Fruit fly (Drosophila melanogaster) whole organism, prepupa: ENCODE results near the gene CG42390.
A peak's percentile ranks its signal among the peaks of the same experiment; 100 is the strongest.

Experiments
- Blimp-1 ChIP-seq: fragments of 200-800 bp; sonication (Bioruptor generic); optimal IDR thresholded peaks from 3 replicates; lab custom pipeline; 2017; ENCODE audit warnings: missing biosample characterization, missing genetic modification characterization, mild to moderate bottlenecking, moderate library complexity, missing genetic modification reagents
- CG10631 ChIP-seq: fragments of 200-800 bp; sonication (Bioruptor generic); optimal IDR thresholded peaks from 2 replicates; lab custom pipeline; 2016; ENCODE audit warnings: missing biosample characterization, missing genetic modification characterization
- CG11294 ChIP-seq: fragments of 200-800 bp; sonication (Bioruptor generic); IDR thresholded peaks from 2 replicates; pipeline ENCODE4 v1.3.6; 2022; ENCODE audit warnings: missing biosample characterization, missing genetic modification characterization
- CG11762 ChIP-seq: fragments of 200-800 bp; sonication (Bioruptor generic); optimal IDR thresholded peaks from 3 replicates; lab custom pipeline; 2016; ENCODE audit warnings: missing biosample characterization, missing genetic modification characterization; ENCODE audit not compliant: insufficient read depth
- CG1621 ChIP-seq: fragments of 200-800 bp; sonication (Bioruptor generic); optimal IDR thresholded peaks from 3 replicates; lab custom pipeline; 2018; ENCODE audit warnings: missing biosample characterization, mild to moderate bottlenecking, missing genetic modification characterization
- CG3032 ChIP-seq: fragments of 200-800 bp; optimal IDR thresholded peaks from 2 replicates; lab custom pipeline; 2019; ENCODE audit warnings: missing biosample characterization, mild to moderate bottlenecking, missing genetic modification characterization, moderate library complexity
- CG31627 ChIP-seq: fragments of 200-800 bp; sonication (Bioruptor generic); optimal IDR thresholded peaks from 3 replicates; lab custom pipeline; 2016; ENCODE audit warnings: missing biosample characterization, missing genetic modification characterization
- CG32006 ChIP-seq: fragments of 200-800 bp; sonication (Bioruptor generic); optimal IDR thresholded peaks from 3 replicates; lab custom pipeline; 2017; ENCODE audit warnings: missing biosample characterization, mild to moderate bottlenecking, missing genetic modification characterization
- CG34406 ChIP-seq: fragments of 200-800 bp; sonication (Bioruptor generic); optimal IDR thresholded peaks from 3 replicates; lab custom pipeline; 2016; ENCODE audit warnings: missing biosample characterization, missing genetic modification characterization
- CG3919 ChIP-seq: fragments of 200-800 bp; sonication (Bioruptor generic); optimal IDR thresholded peaks from 3 replicates; lab custom pipeline; 2016; ENCODE audit warnings: missing biosample characterization, missing genetic modification characterization
- CG4318 ChIP-seq: fragments of 200-800 bp; sonication (Bioruptor generic); optimal IDR thresholded peaks from 3 replicates; lab custom pipeline; 2017; ENCODE audit warnings: missing biosample characterization, mild to moderate bottlenecking, missing genetic modification characterization
- CG6163 ChIP-seq: fragments of 200-800 bp; sonication (Bioruptor generic); IDR thresholded peaks from 3 replicates; pipeline ENCODE4 v1.3.6; 2022; ENCODE audit warnings: missing biosample characterization, missing genetic modification characterization
- CG6792 ChIP-seq: fragments of 200-800 bp; sonication (Bioruptor generic); optimal IDR thresholded peaks from 3 replicates; lab custom pipeline; 2016; ENCODE audit warnings: missing biosample characterization, missing genetic modification characterization
- CG6854 ChIP-seq: fragments of 200-800 bp; sonication (Bioruptor generic); optimal IDR thresholded peaks from 2 replicates; lab custom pipeline; 2017; ENCODE audit warnings: missing biosample characterization, mild to moderate bottlenecking, missing genetic modification characterization
- CG7368 ChIP-seq: fragments of 200-800 bp; sonication (Bioruptor generic); optimal IDR thresholded peaks from 3 replicates; lab custom pipeline; 2016; ENCODE audit warnings: missing biosample characterization, missing genetic modification characterization
- CG8119 ChIP-seq: fragments of 200-800 bp; sonication (Bioruptor generic); IDR thresholded peaks from 3 replicates; pipeline ENCODE4 v1.3.6; 2022; ENCODE audit warnings: missing biosample characterization, missing genetic modification characterization
- CG8632 ChIP-seq: fragments of 200-800 bp; sonication (Bioruptor generic); optimal IDR thresholded peaks from 3 replicates; lab custom pipeline; 2016; ENCODE audit warnings: missing biosample characterization, missing genetic modification characterization
- CG9139 ChIP-seq: fragments of 200-800 bp; sonication (Bioruptor generic); optimal IDR thresholded peaks from 3 replicates; lab custom pipeline; 2017; ENCODE audit warnings: missing biosample characterization, mild to moderate bottlenecking, missing genetic modification characterization
- Eip75B ChIP-seq: fragments of 200-800 bp; sonication (Bioruptor generic); optimal IDR thresholded peaks from 3 replicates; lab custom pipeline; 2016; ENCODE audit warnings: missing biosample characterization, missing genetic modification characterization
- Eip93F ChIP-seq: fragments of 200-800 bp; sonication (Bioruptor generic); optimal IDR thresholded peaks from 2 replicates; lab custom pipeline; 2016; ENCODE audit warnings: missing biosample characterization, mild to moderate bottlenecking, missing genetic modification characterization
- Ets21C ChIP-seq: fragments of 200-800 bp; sonication (Bioruptor generic); optimal IDR thresholded peaks from 3 replicates; lab custom pipeline; 2016; ENCODE audit warnings: missing biosample characterization, missing genetic modification characterization
- Ets96B ChIP-seq: fragments of 200-800 bp; optimal IDR thresholded peaks from 2 replicates; lab custom pipeline; 2019; ENCODE audit warnings: missing biosample characterization, mild to moderate bottlenecking, missing genetic modification characterization, moderate library complexity
- Gug ChIP-seq: fragments of 200-800 bp; sonication (Bioruptor generic); IDR thresholded peaks from 2 replicates; pipeline ENCODE4 v1.3.6; 2022; ENCODE audit warnings: missing biosample characterization, missing genetic modification characterization
- Hr38 ChIP-seq: sonication (Bioruptor generic); optimal IDR thresholded peaks from 2 replicates; lab custom pipeline; 2016; ENCODE audit warnings: missing biosample characterization, missing genetic modification characterization
- Hr39 ChIP-seq: fragments of 200-800 bp; sonication (Bioruptor generic); optimal IDR thresholded peaks from 2 replicates; lab custom pipeline; 2016; ENCODE audit warnings: missing biosample characterization, missing genetic modification characterization
- Hr4 ChIP-seq: fragments of 200-800 bp; sonication (Bioruptor generic); optimal IDR thresholded peaks from 3 replicates; lab custom pipeline; 2016; ENCODE audit warnings: missing biosample characterization, missing genetic modification characterization
- Lpt ChIP-seq: fragments of 200-800 bp; sonication (Bioruptor generic); optimal IDR thresholded peaks from 3 replicates; lab custom pipeline; 2016; ENCODE audit warnings: missing biosample characterization, missing genetic modification characterization
- OdsH ChIP-seq: fragments of 200-800 bp; sonication (Bioruptor generic); optimal IDR thresholded peaks from 3 replicates; lab custom pipeline; 2016; ENCODE audit warnings: missing biosample characterization, missing genetic modification characterization
- Smox ChIP-seq: fragments of 200-800 bp; sonication (Bioruptor generic); optimal IDR thresholded peaks from 3 replicates; lab custom pipeline; 2016; ENCODE audit warnings: missing biosample characterization, missing genetic modification characterization
- Sox102F ChIP-seq: fragments of 200-800 bp; sonication (Bioruptor generic); optimal IDR thresholded peaks from 2 replicates; lab custom pipeline; 2016; ENCODE audit warnings: missing biosample characterization, mild to moderate bottlenecking, missing genetic modification characterization
- Sox14 ChIP-seq: fragments of 200-800 bp; sonication (Bioruptor generic); optimal IDR thresholded peaks from 3 replicates; lab custom pipeline; 2016; ENCODE audit warnings: missing biosample characterization, missing genetic modification characterization
- achi ChIP-seq: fragments of 200-800 bp; sonication (Bioruptor generic); optimal IDR thresholded peaks from 3 replicates; lab custom pipeline; 2016; ENCODE audit warnings: missing biosample characterization, missing genetic modification characterization
- acj6 ChIP-seq: fragments of 200-800 bp; sonication (Bioruptor generic); optimal IDR thresholded peaks from 3 replicates; lab custom pipeline; 2016; ENCODE audit warnings: missing biosample characterization, missing genetic modification characterization
- cyc ChIP-seq: fragments of 200-800 bp; sonication (Bioruptor generic); optimal IDR thresholded peaks from 3 replicates; lab custom pipeline; 2016; ENCODE audit warnings: missing biosample characterization, missing genetic modification characterization
- dac ChIP-seq: fragments of 200-800 bp; sonication (Bioruptor generic); optimal IDR thresholded peaks from 2 replicates; lab custom pipeline; 2017; ENCODE audit warnings: missing biosample characterization, mild to moderate bottlenecking, missing genetic modification characterization
- dsx ChIP-seq: fragments of 200-800 bp; optimal IDR thresholded peaks from 3 replicates; lab custom pipeline; 2019; ENCODE audit warnings: missing biosample characterization, mild to moderate bottlenecking, missing genetic modification characterization, moderate library complexity; ENCODE audit not compliant: poor library complexity, severe bottlenecking
- eg ChIP-seq: fragments of 200-800 bp; sonication (Bioruptor generic); IDR thresholded peaks from 3 replicates; pipeline ENCODE4 v1.3.6; 2022; ENCODE audit warnings: missing biosample characterization, missing genetic modification characterization
- esn ChIP-seq: fragments of 200-800 bp; sonication (Bioruptor generic); optimal IDR thresholded peaks from 2 replicates; lab custom pipeline; 2016; ENCODE audit warnings: missing biosample characterization, mild to moderate bottlenecking, missing genetic modification characterization, moderate library complexity
- fd59A ChIP-seq: fragments of 200-800 bp; sonication (Bioruptor generic); optimal IDR thresholded peaks from 2 replicates; lab custom pipeline; 2017; ENCODE audit warnings: missing biosample characterization, mild to moderate bottlenecking, missing genetic modification characterization, missing genetic modification reagents
- fd85E ChIP-seq: fragments of 200-800 bp; sonication (Bioruptor generic); optimal IDR thresholded peaks from 3 replicates; lab custom pipeline; 2016; ENCODE audit warnings: missing biosample characterization, missing genetic modification characterization
- fkh ChIP-seq: fragments of 200-800 bp; sonication (Bioruptor generic); optimal IDR thresholded peaks from 3 replicates; lab custom pipeline; 2017; ENCODE audit warnings: missing biosample characterization, mild to moderate bottlenecking, missing genetic modification characterization, moderate library complexity
- lz ChIP-seq: fragments of 200-800 bp; sonication (Bioruptor generic); optimal IDR thresholded peaks from 3 replicates; lab custom pipeline; 2016; ENCODE audit warnings: missing biosample characterization, missing genetic modification characterization
- pdm3 ChIP-seq: fragments of 200-800 bp; sonication (Bioruptor generic); optimal IDR thresholded peaks from 3 replicates; lab custom pipeline; 2016; ENCODE audit warnings: missing biosample characterization, missing genetic modification characterization
- salr ChIP-seq, 2 experiments: fragments of 200-800 bp; sonication (Bioruptor generic); optimal IDR thresholded peaks; 3 replicates each; lab custom pipeline; 2016 to 2018; ENCODE audit warnings: missing biosample characterization in 2 of 2, missing genetic modification characterization in 2 of 2, mild to moderate bottlenecking in 1 of 2
- spab ChIP-seq: fragments of 200-800 bp; sonication (Bioruptor generic); optimal IDR thresholded peaks from 2 replicates; lab custom pipeline; 2017; ENCODE audit warnings: missing biosample characterization, mild to moderate bottlenecking, missing genetic modification characterization, missing genetic modification reagents
- ss ChIP-seq, 2 experiments: fragments of 200-800 bp; sonication (Bioruptor generic); optimal IDR thresholded peaks; 2 replicates in 1 of 2; 3 replicates in 1 of 2; lab custom pipeline; 2017 to 2018; ENCODE audit warnings: mild to moderate bottlenecking in 2 of 2, missing biosample characterization in 2 of 2, missing genetic modification characterization in 2 of 2, moderate library complexity in 1 of 2
- vri ChIP-seq: fragments of 200-800 bp; sonication (Bioruptor generic); optimal IDR thresholded peaks from 3 replicates; lab custom pipeline; 2016; ENCODE audit warnings: missing biosample characterization, mild to moderate bottlenecking, missing genetic modification characterization

CG42390 gene

dm6 chr3R:22172454-22173413 lies 52.9 kb downstream of the CG42390 start:
- TF ChIP-seq CG4318 (GFP tag; lab: Kevin White, UChicago) (no peak), Eip75B (no peak), CG34406 (GFP tag; lab: Kevin White, UChicago) (no peak), CG9139 (GFP tag; lab: Kevin White, UChicago) (no peak), dac (GFP tag; lab: Kevin White, UChicago) (no peak), fd85E (GFP tag; lab: Kevin White, UChicago) (no peak), OdsH (GFP tag; lab: Kevin White, UChicago) (no peak), Sox14 (GFP tag; lab: Kevin White, UChicago) (no peak), fd59A (GFP tag; lab: Kevin White, UChicago) (no peak)

- peak; percentile 76 for TF ChIP-seq Hr39 (GFP tag; lab: Kevin White, UChicago)
- peak; percentile 39; the same call in 2 of the 3 replicates for TF ChIP-seq CG8119 (GFP tag; lab: Robert Waterston, UW)
- peak; percentile 24 for TF ChIP-seq CG11762 (GFP tag; lab: Kevin White, UChicago)
- TF ChIP-seq CG1621 (tag; lab: Kevin White, UChicago), result peak; percentile 40
- TF ChIP-seq Ets21C, result peak; percentile 68
- peak; percentile 59 for TF ChIP-seq CG10631 (GFP tag; lab: Kevin White, UChicago)
- peak; percentile 64 for TF ChIP-seq CG3919 (GFP tag; lab: Kevin White, UChicago)
- no peak for TF ChIP-seq Gug (GFP tag; lab: Robert Waterston, UW)
- TF ChIP-seq fd85E (GFP tag; lab: Kevin White, UChicago), result no peak
- peak; percentile 67 for TF ChIP-seq Ets96B (tag; lab: Kevin White, UChicago)
- peak; percentile 71 for TF ChIP-seq Eip75B
- peak; percentile 74 for TF ChIP-seq vri (GFP tag; lab: Kevin White, UChicago)
- TF ChIP-seq Lpt (GFP tag; lab: Kevin White, UChicago), result no peak
- TF ChIP-seq Smox (GFP tag; lab: Kevin White, UChicago), result peak; percentile 77
- peak; percentile 61 for TF ChIP-seq Sox14 (GFP tag; lab: Kevin White, UChicago)
- TF ChIP-seq spab (GFP tag; lab: Kevin White, UChicago), result peak; percentile 48
- peak; percentile 52 for TF ChIP-seq dsx (GFP tag; lab: Kevin White, UChicago)
- TF ChIP-seq CG3032 (tag; lab: Kevin White, UChicago), result peak; percentile 71
- peak; percentile 82 for TF ChIP-seq lz (GFP tag; lab: Kevin White, UChicago)
- no peak for TF ChIP-seq fkh (GFP tag; lab: Kevin White, UChicago)
- peak; percentile 61 for TF ChIP-seq pdm3 (GFP tag; lab: Kevin White, UChicago)
- peak; percentile 7 for TF ChIP-seq Eip93F (GFP tag; lab: Kevin White, UChicago)
- TF ChIP-seq CG32006 (GFP tag; lab: Kevin White, UChicago), result no peak
- peak; percentile 51 for TF ChIP-seq ss (GFP tag; optimal IDR thresholded peaks at IDR 0.05; lab: Kevin White, UChicago)
- TF ChIP-seq Hr4 (GFP tag; lab: Kevin White, UChicago), result no peak
- peak; percentile 77 for TF ChIP-seq CG6792
- peak; percentile 72 for TF ChIP-seq CG6163 (GFP tag; lab: Robert Waterston, UW)
- TF ChIP-seq salr (GFP tag; optimal IDR thresholded peaks at IDR 0.05; lab: Kevin White, UChicago), result no peak
- no peak for TF ChIP-seq dac (GFP tag; lab: Kevin White, UChicago)
- TF ChIP-seq Blimp-1 (GFP tag; lab: Kevin White, UChicago), result peak; percentile 51
- TF ChIP-seq esn (GFP tag; lab: Kevin White, UChicago), result peak; percentile 90
- peak; percentile 41 for TF ChIP-seq fd59A (GFP tag; lab: Kevin White, UChicago)
- peak; percentile 11 for TF ChIP-seq CG7368 (GFP tag; lab: Kevin White, UChicago)
- TF ChIP-seq Sox102F (GFP tag; lab: Kevin White, UChicago), result peak; percentile 84
- peak; percentile 55 for TF ChIP-seq CG8632
- peak; percentile 77 for TF ChIP-seq CG31627
- TF ChIP-seq achi (GFP tag; lab: Kevin White, UChicago), result peak; percentile 43
- peak; percentile 65 for TF ChIP-seq acj6 (GFP tag; lab: Kevin White, UChicago)
- TF ChIP-seq CG6854 (GFP tag; lab: Kevin White, UChicago), result peak; percentile 40
- TF ChIP-seq cyc (GFP tag; lab: Kevin White, UChicago), result peak; percentile 75
- TF ChIP-seq Hr38 (GFP tag; lab: Kevin White, UChicago), result no peak
- no peak for TF ChIP-seq CG11294 (GFP tag; lab: Robert Waterston, UW)
- no peak for TF ChIP-seq eg (GFP tag; lab: Robert Waterston, UW)
Observed at dm6 chr3R:22175745-22176144, 55.9 kb downstream of the CG42390 start.
